Worm (Caenorhabditis elegans) whole organism, L1 larva: ENCODE results near the gene tag-280.

ENCODE experiments used
- ces-1 ChIP-seq: fragments of 150-350 bp; optimal IDR thresholded peaks from 2 replicates; lab custom pipeline; 2014; ENCODE audit warnings: missing biosample characterization, missing genetic modification reagents, missing genetic modification characterization
- irx-1 ChIP-seq: sonication (generic microtip); optimal IDR thresholded peaks from 2 replicates; lab custom pipeline; 2016; ENCODE audit warnings: missing genetic modification characterization, missing compliant biosample characterization
- lsy-2 ChIP-seq, 2 experiments: fragments of 150-350 bp; optimal IDR thresholded peaks; 2 replicates each; lab custom pipeline; 2014; ENCODE audit warnings: missing biosample characterization in 2 of 2, missing genetic modification characterization in 2 of 2
- mdl-1 ChIP-seq, 2 experiments: fragments of 150-350 bp; optimal IDR thresholded peaks; 2 replicates each; lab custom pipeline; 2014 to 2017; ENCODE audit warnings: missing biosample characterization in 2 of 2, missing genetic modification characterization in 2 of 2, inconsistent platforms in 1 of 2
- mep-1 ChIP-seq: fragments of 150-350 bp; optimal IDR thresholded peaks from 2 replicates; lab custom pipeline; 2014; ENCODE audit warnings: missing biosample characterization, missing genetic modification characterization
- nhr-237 ChIP-seq: fragments of 150-350 bp; optimal IDR thresholded peaks from 2 replicates; lab custom pipeline; 2014; ENCODE audit warnings: missing biosample characterization, missing genetic modification characterization
- snpc-4 ChIP-seq: fragments of 150-350 bp; optimal IDR thresholded peaks from 2 replicates; lab custom pipeline; 2014; ENCODE audit warnings: missing biosample characterization, missing genetic modification characterization
- zag-1 ChIP-seq: fragments of 150-350 bp; optimal IDR thresholded peaks from 2 replicates; lab custom pipeline; 2014; ENCODE audit warnings: missing biosample characterization, missing genetic modification characterization

- TF ChIP-seq nhr-237 (tag; lab: Kevin White, UChicago), result no peak
- no peak for TF ChIP-seq mdl-1 (tag; optimal IDR thresholded peaks at IDR 0.05; lab: Kevin White, UChicago)
- no peak for TF ChIP-seq zag-1 (tag; lab: Kevin White, UChicago)
- no peak for TF ChIP-seq snpc-4
- TF ChIP-seq ces-1 (GFP tag; lab: Kevin White, UChicago), result no peak
- TF ChIP-seq lsy-2 (tag; optimal IDR thresholded peaks at IDR 0.05; lab: Kevin White, UChicago), result no peak
- TF ChIP-seq irx-1, result no peak
- no peak for TF ChIP-seq mep-1 (tag; lab: Kevin White, UChicago)
Observed at ce11 chrII:12496981-12497380, 36.5 kb downstream of the tag-280 start, which contains the start of gene T21B4.3.
